Fruit fly (Drosophila melanogaster) whole organism, prepupa: ENCODE data around the gene CG44227.
A peak's percentile ranks its signal among the peaks of the same experiment; 100 is the strongest.

Source experiments
- Blimp-1 ChIP-seq: fragments of 200-800 bp; sonication (Bioruptor generic); optimal IDR thresholded peaks from 3 replicates; lab custom pipeline; 2017; ENCODE audit warnings: missing biosample characterization, missing genetic modification characterization, mild to moderate bottlenecking, moderate library complexity, missing genetic modification reagents
- CG10631 ChIP-seq: fragments of 200-800 bp; sonication (Bioruptor generic); optimal IDR thresholded peaks from 2 replicates; lab custom pipeline; 2016; ENCODE audit warnings: missing biosample characterization, missing genetic modification characterization
- CG10669 ChIP-seq: fragments of 200-800 bp; sonication (Bioruptor generic); optimal IDR thresholded peaks from 3 replicates; lab custom pipeline; 2018; ENCODE audit warnings: missing biosample characterization, mild to moderate bottlenecking, missing genetic modification characterization, moderate library complexity
- CG11294 ChIP-seq: fragments of 200-800 bp; sonication (Bioruptor generic); IDR thresholded peaks from 2 replicates; pipeline ENCODE4 v1.3.6; 2022; ENCODE audit warnings: missing biosample characterization, missing genetic modification characterization
- CG11762 ChIP-seq: fragments of 200-800 bp; sonication (Bioruptor generic); optimal IDR thresholded peaks from 3 replicates; lab custom pipeline; 2016; ENCODE audit warnings: missing biosample characterization, missing genetic modification characterization; ENCODE audit not compliant: insufficient read depth
- CG11902 ChIP-seq: fragments of 200-800 bp; sonication (Bioruptor generic); optimal IDR thresholded peaks from 3 replicates; lab custom pipeline; 2016; ENCODE audit warnings: missing biosample characterization, missing genetic modification characterization
- CG15336 ChIP-seq: fragments of 200-800 bp; sonication (Bioruptor generic); IDR thresholded peaks from 2 replicates; pipeline ENCODE4 v1.3.6; 2022; ENCODE audit warnings: missing biosample characterization, missing genetic modification characterization
- CG3032 ChIP-seq: fragments of 200-800 bp; optimal IDR thresholded peaks from 2 replicates; lab custom pipeline; 2019; ENCODE audit warnings: missing biosample characterization, mild to moderate bottlenecking, missing genetic modification characterization, moderate library complexity
- CG32006 ChIP-seq: fragments of 200-800 bp; sonication (Bioruptor generic); optimal IDR thresholded peaks from 3 replicates; lab custom pipeline; 2017; ENCODE audit warnings: missing biosample characterization, mild to moderate bottlenecking, missing genetic modification characterization
- CG6163 ChIP-seq: fragments of 200-800 bp; sonication (Bioruptor generic); IDR thresholded peaks from 3 replicates; pipeline ENCODE4 v1.3.6; 2022; ENCODE audit warnings: missing biosample characterization, missing genetic modification characterization
- CG6276 ChIP-seq: fragments of 200-800 bp; sonication (Bioruptor generic); optimal IDR thresholded peaks from 2 replicates; lab custom pipeline; 2017; ENCODE audit warnings: missing biosample characterization, mild to moderate bottlenecking, missing genetic modification characterization
- CG6792 ChIP-seq: fragments of 200-800 bp; sonication (Bioruptor generic); optimal IDR thresholded peaks from 3 replicates; lab custom pipeline; 2016; ENCODE audit warnings: missing biosample characterization, missing genetic modification characterization
- CG6808 ChIP-seq: fragments of 200-800 bp; sonication (Bioruptor generic); optimal IDR thresholded peaks from 3 replicates; lab custom pipeline; 2017; ENCODE audit warnings: missing biosample characterization, missing genetic modification characterization, mild to moderate bottlenecking, moderate library complexity, missing genetic modification reagents
- CG6854 ChIP-seq: fragments of 200-800 bp; sonication (Bioruptor generic); optimal IDR thresholded peaks from 2 replicates; lab custom pipeline; 2017; ENCODE audit warnings: missing biosample characterization, mild to moderate bottlenecking, missing genetic modification characterization
- CG8119 ChIP-seq: fragments of 200-800 bp; sonication (Bioruptor generic); IDR thresholded peaks from 3 replicates; pipeline ENCODE4 v1.3.6; 2022; ENCODE audit warnings: missing biosample characterization, missing genetic modification characterization
- Eip75B ChIP-seq: fragments of 200-800 bp; sonication (Bioruptor generic); optimal IDR thresholded peaks from 3 replicates; lab custom pipeline; 2016; ENCODE audit warnings: missing biosample characterization, missing genetic modification characterization
- Eip78C ChIP-seq: fragments of 200-800 bp; sonication (Bioruptor generic); peaks from one replicate; lab custom pipeline; 2016; ENCODE audit warnings: missing biosample characterization, missing genetic modification characterization
- Ets21C ChIP-seq: fragments of 200-800 bp; sonication (Bioruptor generic); optimal IDR thresholded peaks from 3 replicates; lab custom pipeline; 2016; ENCODE audit warnings: missing biosample characterization, missing genetic modification characterization
- Gug ChIP-seq: fragments of 200-800 bp; sonication (Bioruptor generic); IDR thresholded peaks from 2 replicates; pipeline ENCODE4 v1.3.6; 2022; ENCODE audit warnings: missing biosample characterization, missing genetic modification characterization
- Hr38 ChIP-seq: sonication (Bioruptor generic); optimal IDR thresholded peaks from 2 replicates; lab custom pipeline; 2016; ENCODE audit warnings: missing biosample characterization, missing genetic modification characterization
- Hr39 ChIP-seq: fragments of 200-800 bp; sonication (Bioruptor generic); optimal IDR thresholded peaks from 2 replicates; lab custom pipeline; 2016; ENCODE audit warnings: missing biosample characterization, missing genetic modification characterization
- Hr4 ChIP-seq: fragments of 200-800 bp; sonication (Bioruptor generic); optimal IDR thresholded peaks from 3 replicates; lab custom pipeline; 2016; ENCODE audit warnings: missing biosample characterization, missing genetic modification characterization
- Met ChIP-seq: fragments of 200-800 bp; sonication (Bioruptor generic); optimal IDR thresholded peaks from 3 replicates; lab custom pipeline; 2016; ENCODE audit warnings: missing biosample characterization, missing genetic modification characterization
- Smox ChIP-seq: fragments of 200-800 bp; sonication (Bioruptor generic); optimal IDR thresholded peaks from 3 replicates; lab custom pipeline; 2016; ENCODE audit warnings: missing biosample characterization, missing genetic modification characterization
- achi ChIP-seq: fragments of 200-800 bp; sonication (Bioruptor generic); optimal IDR thresholded peaks from 3 replicates; lab custom pipeline; 2016; ENCODE audit warnings: missing biosample characterization, missing genetic modification characterization
- cyc ChIP-seq: fragments of 200-800 bp; sonication (Bioruptor generic); optimal IDR thresholded peaks from 3 replicates; lab custom pipeline; 2016; ENCODE audit warnings: missing biosample characterization, missing genetic modification characterization
- fd59A ChIP-seq: fragments of 200-800 bp; sonication (Bioruptor generic); optimal IDR thresholded peaks from 2 replicates; lab custom pipeline; 2017; ENCODE audit warnings: missing biosample characterization, mild to moderate bottlenecking, missing genetic modification characterization, missing genetic modification reagents
- fkh ChIP-seq: fragments of 200-800 bp; sonication (Bioruptor generic); optimal IDR thresholded peaks from 3 replicates; lab custom pipeline; 2017; ENCODE audit warnings: missing biosample characterization, mild to moderate bottlenecking, missing genetic modification characterization, moderate library complexity
- lz ChIP-seq: fragments of 200-800 bp; sonication (Bioruptor generic); optimal IDR thresholded peaks from 3 replicates; lab custom pipeline; 2016; ENCODE audit warnings: missing biosample characterization, missing genetic modification characterization
- salr ChIP-seq, 2 experiments: fragments of 200-800 bp; sonication (Bioruptor generic); optimal IDR thresholded peaks; 3 replicates each; lab custom pipeline; 2016 to 2018; ENCODE audit warnings: missing biosample characterization in 2 of 2, missing genetic modification characterization in 2 of 2, mild to moderate bottlenecking in 1 of 2
- spab ChIP-seq: fragments of 200-800 bp; sonication (Bioruptor generic); optimal IDR thresholded peaks from 2 replicates; lab custom pipeline; 2017; ENCODE audit warnings: missing biosample characterization, mild to moderate bottlenecking, missing genetic modification characterization, missing genetic modification reagents
- vri ChIP-seq: fragments of 200-800 bp; sonication (Bioruptor generic); optimal IDR thresholded peaks from 3 replicates; lab custom pipeline; 2016; ENCODE audit warnings: missing biosample characterization, mild to moderate bottlenecking, missing genetic modification characterization

CG44227 gene

DNA sequence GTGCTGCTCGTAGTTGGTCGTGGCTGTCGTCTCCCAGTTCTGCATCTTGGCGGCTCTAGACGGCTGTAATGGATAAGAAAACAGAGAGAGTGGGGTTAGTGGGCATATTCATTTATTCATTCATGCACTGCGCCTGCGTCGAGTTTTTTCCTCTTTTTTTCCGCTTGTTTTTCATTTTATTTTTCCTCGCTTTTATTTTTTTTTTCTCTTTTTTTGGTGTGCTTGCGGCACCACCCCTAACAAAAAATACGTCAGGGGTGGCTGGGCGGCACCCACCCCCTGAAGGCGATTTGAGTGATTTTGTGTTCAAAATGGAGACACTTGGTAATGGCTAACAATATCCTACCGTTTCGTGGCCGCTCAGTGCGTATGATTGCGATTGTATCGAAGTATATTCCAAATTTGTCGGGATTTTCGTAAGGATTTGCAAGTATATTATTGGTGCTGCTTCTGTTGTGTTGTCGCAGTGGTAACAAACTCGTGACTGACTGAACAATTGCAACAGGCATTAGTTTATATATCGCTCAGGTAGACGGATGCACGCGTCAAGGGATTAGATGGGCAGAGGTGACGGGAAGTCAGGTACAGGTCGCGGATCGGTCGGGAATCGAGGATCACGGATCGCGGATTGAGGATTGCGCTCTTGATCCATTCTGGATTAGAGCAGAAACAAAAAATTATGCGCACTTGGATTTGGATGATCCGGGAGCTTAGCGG lies 9.3 kb upstream of the CG44227 start (continued):
- peak; percentile 65 for TF ChIP-seq Hr4
- no peak for TF ChIP-seq Hr38 (GFP tag; lab: Kevin White, UChicago)
- peak; percentile 47 for TF ChIP-seq CG10631 (GFP tag; lab: Kevin White, UChicago)
- TF ChIP-seq CG6808, result peak; percentile 86
- TF ChIP-seq Met (GFP tag; lab: Kevin White, UChicago), result peak; percentile 52
- TF ChIP-seq salr (GFP tag; optimal IDR thresholded peaks at IDR 0.05; lab: Kevin White, UChicago), result peak; percentile 64 to 77
- no peak for TF ChIP-seq Eip78C (GFP tag; lab: Kevin White, UChicago)
- peak; percentile 81 for TF ChIP-seq CG10669 (GFP tag; lab: Kevin White, UChicago)
- TF ChIP-seq CG32006 (GFP tag; lab: Kevin White, UChicago), result peak; percentile 69
- peak; percentile 94 for TF ChIP-seq CG8119 (GFP tag; lab: Robert Waterston, UW)
- peak; percentile 98 for TF ChIP-seq CG6163
- no peak for TF ChIP-seq Smox (GFP tag; lab: Kevin White, UChicago)
- TF ChIP-seq fd59A (GFP tag; lab: Kevin White, UChicago), result peak; percentile 42
- TF ChIP-seq Gug, result peak; percentile 80
- TF ChIP-seq CG11294 (GFP tag; lab: Robert Waterston, UW), result peak; percentile 68; the same call in 1 of the 2 replicates
- TF ChIP-seq Ets21C (GFP tag; lab: Kevin White, UChicago), result no peak
- TF ChIP-seq CG11762, result peak; percentile 72

DNA sequence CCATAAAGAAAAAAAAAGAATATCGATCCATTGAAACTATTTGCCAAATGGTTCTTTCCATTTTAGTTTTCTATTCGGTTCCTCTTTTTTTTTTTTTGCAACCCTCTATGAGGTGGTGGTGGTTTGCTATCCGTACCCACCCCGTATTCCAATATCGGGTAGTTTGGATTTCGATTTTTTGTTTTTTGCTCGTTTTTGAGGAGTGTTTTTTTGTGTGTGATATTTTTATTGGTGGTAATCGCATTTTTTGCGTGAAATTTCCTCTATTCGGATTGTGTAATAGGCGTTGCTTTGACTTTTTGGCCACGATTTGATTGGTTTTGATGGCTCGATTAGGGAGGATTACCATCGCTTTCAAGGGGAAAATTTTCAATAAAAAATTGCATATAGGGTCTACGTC lies 1.5 kb upstream of the CG44227 start:
- no peak for TF ChIP-seq cyc (GFP tag; lab: Kevin White, UChicago)

DNA sequence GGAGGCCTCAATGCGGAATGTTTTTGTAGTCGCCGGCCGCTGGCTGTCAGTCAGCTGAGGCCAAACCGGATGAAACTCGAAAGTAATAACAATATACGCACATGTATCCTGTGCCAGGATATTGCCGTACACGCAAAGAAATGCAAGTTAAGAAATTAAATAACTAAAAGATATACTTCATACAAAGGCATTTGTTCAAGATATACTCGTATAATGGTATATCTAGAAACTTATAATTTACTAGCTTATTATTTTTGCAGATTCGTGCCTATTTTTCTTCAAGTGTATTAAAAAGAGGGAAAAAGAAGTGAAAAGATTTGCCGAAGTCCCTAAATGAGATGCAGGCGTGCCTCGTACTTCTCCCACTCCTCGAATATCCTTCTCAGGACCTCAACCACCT lies 1.7 kb downstream of the CG44227 start:
- TF ChIP-seq CG6276 (GFP tag; lab: Kevin White, UChicago), result no peak
- TF ChIP-seq Hr4, result no peak

- no peak for TF ChIP-seq CG15336 (GFP tag; lab: Robert Waterston, UW)
- TF ChIP-seq vri (GFP tag; lab: Kevin White, UChicago), result no peak
- TF ChIP-seq CG11902 (GFP tag; lab: Kevin White, UChicago), result no peak
- TF ChIP-seq Eip75B (GFP tag; lab: Kevin White, UChicago), result no peak
- no peak for TF ChIP-seq spab (GFP tag; lab: Kevin White, UChicago)
- TF ChIP-seq Hr39 (GFP tag; lab: Kevin White, UChicago), result no peak
- no peak for TF ChIP-seq Smox (GFP tag; lab: Kevin White, UChicago)
- no peak for TF ChIP-seq CG3032
- TF ChIP-seq CG6276 (GFP tag; lab: Kevin White, UChicago), result no peak
- TF ChIP-seq achi (GFP tag; lab: Kevin White, UChicago), result no peak
- no peak for TF ChIP-seq Blimp-1 (GFP tag; lab: Kevin White, UChicago)
- no peak for TF ChIP-seq CG8119 (GFP tag; lab: Robert Waterston, UW)
- no peak for TF ChIP-seq CG6854 (GFP tag; lab: Kevin White, UChicago)
- TF ChIP-seq lz (GFP tag; lab: Kevin White, UChicago), result no peak
Observed at dm6 chr3R:8680611-8681010, 4.4 kb downstream of the CG44227 start.

dm6 chr3R:8679934-8680333 lies 5.0 kb downstream of the CG44227 start, which contains the start of gene CG33325:
Gene CG33325 (minus strand): TSS chr3R:8680034.
- TF ChIP-seq Eip78C (GFP tag; lab: Kevin White, UChicago), result no peak
- no peak for TF ChIP-seq CG11762
- TF ChIP-seq CG10631 (GFP tag; lab: Kevin White, UChicago), result no peak
- TF ChIP-seq fkh (GFP tag; lab: Kevin White, UChicago), result no peak
- TF ChIP-seq CG6792 (GFP tag; lab: Kevin White, UChicago), result no peak
- TF ChIP-seq Smox (GFP tag; lab: Kevin White, UChicago), result no peak
- no peak for TF ChIP-seq CG6808
- TF ChIP-seq CG11902 (GFP tag; lab: Kevin White, UChicago), result no peak
- no peak for TF ChIP-seq Gug
